Fruit fly (Drosophila melanogaster) whole organism, prepupa: ENCODE results near the gene CG11162.

Source experiments
- CG11294 ChIP-seq: fragments of 200-800 bp; sonication (Bioruptor generic); IDR thresholded peaks from 2 replicates; pipeline ENCODE4 v1.3.6; 2022; ENCODE audit warnings: missing biosample characterization, missing genetic modification characterization
- CG11902 ChIP-seq: fragments of 200-800 bp; sonication (Bioruptor generic); optimal IDR thresholded peaks from 3 replicates; lab custom pipeline; 2016; ENCODE audit warnings: missing biosample characterization, missing genetic modification characterization
- CG1621 ChIP-seq: fragments of 200-800 bp; sonication (Bioruptor generic); optimal IDR thresholded peaks from 3 replicates; lab custom pipeline; 2018; ENCODE audit warnings: missing biosample characterization, mild to moderate bottlenecking, missing genetic modification characterization
- CG4318 ChIP-seq: fragments of 200-800 bp; sonication (Bioruptor generic); optimal IDR thresholded peaks from 3 replicates; lab custom pipeline; 2017; ENCODE audit warnings: missing biosample characterization, mild to moderate bottlenecking, missing genetic modification characterization
- CG6854 ChIP-seq: fragments of 200-800 bp; sonication (Bioruptor generic); optimal IDR thresholded peaks from 2 replicates; lab custom pipeline; 2017; ENCODE audit warnings: missing biosample characterization, mild to moderate bottlenecking, missing genetic modification characterization
- Ets96B ChIP-seq: fragments of 200-800 bp; optimal IDR thresholded peaks from 2 replicates; lab custom pipeline; 2019; ENCODE audit warnings: missing biosample characterization, mild to moderate bottlenecking, missing genetic modification characterization, moderate library complexity
- Hr4 ChIP-seq: fragments of 200-800 bp; sonication (Bioruptor generic); optimal IDR thresholded peaks from 3 replicates; lab custom pipeline; 2016; ENCODE audit warnings: missing biosample characterization, missing genetic modification characterization
- Smox ChIP-seq: fragments of 200-800 bp; sonication (Bioruptor generic); optimal IDR thresholded peaks from 3 replicates; lab custom pipeline; 2016; ENCODE audit warnings: missing biosample characterization, missing genetic modification characterization
- Sox102F ChIP-seq: fragments of 200-800 bp; sonication (Bioruptor generic); optimal IDR thresholded peaks from 2 replicates; lab custom pipeline; 2016; ENCODE audit warnings: missing biosample characterization, mild to moderate bottlenecking, missing genetic modification characterization
- fkh ChIP-seq: fragments of 200-800 bp; sonication (Bioruptor generic); optimal IDR thresholded peaks from 3 replicates; lab custom pipeline; 2017; ENCODE audit warnings: missing biosample characterization, mild to moderate bottlenecking, missing genetic modification characterization, moderate library complexity
- lz ChIP-seq: fragments of 200-800 bp; sonication (Bioruptor generic); optimal IDR thresholded peaks from 3 replicates; lab custom pipeline; 2016; ENCODE audit warnings: missing biosample characterization, missing genetic modification characterization
- net ChIP-seq: fragments of 200-800 bp; sonication (Bioruptor generic); optimal IDR thresholded peaks from 3 replicates; lab custom pipeline; 2016; ENCODE audit warnings: missing biosample characterization, missing genetic modification characterization
- salr ChIP-seq, 2 experiments: fragments of 200-800 bp; sonication (Bioruptor generic); optimal IDR thresholded peaks; 3 replicates each; lab custom pipeline; 2016 to 2018; ENCODE audit warnings: missing biosample characterization in 2 of 2, missing genetic modification characterization in 2 of 2, mild to moderate bottlenecking in 1 of 2
- ss ChIP-seq, 2 experiments: fragments of 200-800 bp; sonication (Bioruptor generic); optimal IDR thresholded peaks; 2 replicates in 1 of 2; 3 replicates in 1 of 2; lab custom pipeline; 2017 to 2018; ENCODE audit warnings: mild to moderate bottlenecking in 2 of 2, missing biosample characterization in 2 of 2, missing genetic modification characterization in 2 of 2, moderate library complexity in 1 of 2

DNA sequence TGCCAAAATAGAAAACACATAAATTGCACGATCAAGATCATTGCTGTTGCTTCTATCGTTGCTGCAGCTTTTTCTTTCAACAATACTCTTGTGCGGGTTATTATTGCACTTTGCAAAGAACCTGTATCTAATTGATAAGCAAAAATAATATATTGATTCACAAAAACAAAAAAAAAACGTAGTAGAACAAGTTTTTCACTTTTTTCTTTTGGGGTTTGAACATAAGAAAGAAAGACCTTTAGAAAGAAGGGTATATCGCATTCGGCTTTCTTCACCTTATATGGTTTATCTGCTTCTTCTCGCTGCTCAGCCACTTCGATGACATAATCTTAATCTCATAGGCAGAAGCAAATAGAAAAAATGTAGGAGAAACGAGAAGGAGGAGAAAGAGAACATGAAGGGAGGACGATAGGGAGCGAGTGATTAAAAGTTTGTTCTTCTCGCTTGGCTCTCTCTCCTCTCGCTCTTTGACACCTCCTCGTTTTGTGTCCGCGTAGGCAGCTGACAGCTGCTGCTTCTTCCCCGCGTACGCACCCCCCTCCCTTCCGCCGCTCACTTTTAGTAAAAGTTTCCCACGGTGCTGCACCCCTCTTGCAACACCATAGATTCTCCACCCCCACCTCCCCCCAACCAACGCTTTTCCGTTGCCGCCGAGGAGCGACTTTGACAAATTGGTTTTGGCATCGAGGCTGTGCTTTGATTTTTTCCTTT lies 22.2 kb downstream of the CG11162 start:
- TF ChIP-seq Smox (no peak), salr (GFP tag; optimal IDR thresholded peaks at IDR 0.05; lab: Kevin White, UChicago) (no peak), Hr4 (GFP tag; lab: Kevin White, UChicago) (peak; percentile 32), CG4318 (GFP tag; lab: Kevin White, UChicago) (no peak), CG11902 (GFP tag; lab: Kevin White, UChicago) (no peak), CG1621 (tag; lab: Kevin White, UChicago) (no peak), CG11294 (GFP tag; lab: Robert Waterston, UW) (peak; percentile 29; the same call in 1 of the 2 replicates), net (GFP tag; lab: Kevin White, UChicago) (no peak), lz (GFP tag; lab: Kevin White, UChicago) (no peak), Ets96B (no peak), ss (GFP tag; optimal IDR thresholded peaks at IDR 0.05; lab: Kevin White, UChicago) (no peak), CG6854 (GFP tag; lab: Kevin White, UChicago) (no peak), Sox102F (no peak), fkh (GFP tag; lab: Kevin White, UChicago) (no peak)
